Fruit fly (Drosophila melanogaster) Kc167 (cell line): Measurements from ENCODE around the gene CG33284.

Source experiments
- Myc ChIP-seq: fragments of >200 bp; optimal IDR thresholded peaks from 2 replicates; lab custom pipeline; 2017; ENCODE audit warnings: missing external identifiers
- Sin3A ChIP-seq: fragments of >200 bp; optimal IDR thresholded peaks from 2 replicates; lab custom pipeline; 2018; ENCODE audit warnings: missing external identifiers

DNA sequence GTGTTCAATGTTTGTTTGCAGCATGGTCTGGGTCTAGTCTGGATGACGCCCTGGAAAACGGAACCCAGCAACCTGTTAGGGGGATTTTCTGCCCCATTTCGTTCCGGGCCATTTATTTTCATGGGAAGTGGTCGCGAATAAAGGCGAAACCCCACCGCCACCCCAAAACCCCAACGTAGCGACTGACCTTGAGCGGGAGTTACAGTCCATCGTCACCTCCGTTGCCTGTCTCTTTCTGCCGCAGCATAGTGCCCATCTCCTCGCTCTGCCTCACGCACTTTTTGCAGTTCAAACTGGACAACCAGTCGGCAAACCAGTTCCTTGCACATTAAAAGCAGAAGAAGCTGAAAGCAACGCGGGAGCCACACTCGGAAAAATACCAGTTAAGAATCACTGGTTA is 25.0 kb upstream of the CG33284 start:
- TF ChIP-seq Sin3A (lab: Kevin White, UChicago) (no peak), Myc (no peak)
